Worm (Caenorhabditis elegans) whole organism, L3 larva: ENCODE data around the gene F02A9.7.

Experiments used
- ZK546.5 ChIP-seq: sonication (generic microtip); optimal IDR thresholded peaks from 2 replicates; lab custom pipeline; 2017; ENCODE audit warnings: missing biosample characterization, missing genetic modification characterization
- ama-1 ChIP-seq: fragments of 150-350 bp; optimal IDR thresholded peaks from 2 replicates; lab custom pipeline; 2018
- ceh-82 ChIP-seq: fragments of 150-350 bp; optimal IDR thresholded peaks from 2 replicates; lab custom pipeline; 2014; ENCODE audit warnings: missing biosample characterization, missing genetic modification characterization
- daf-12 ChIP-seq: fragments of 150-350 bp; optimal IDR thresholded peaks from 2 replicates; lab custom pipeline; 2014; ENCODE audit warnings: missing biosample characterization, missing genetic modification reagents, missing genetic modification characterization
- egl-5 ChIP-seq: fragments of 150-350 bp; optimal IDR thresholded peaks from 2 replicates; lab custom pipeline; 2017; ENCODE audit warnings: missing biosample characterization, missing genetic modification reagents, missing genetic modification characterization, inconsistent platforms
- elt-1 ChIP-seq: fragments of 150-350 bp; optimal IDR thresholded peaks from 2 replicates; lab custom pipeline; 2014; ENCODE audit warnings: missing biosample characterization, missing genetic modification characterization
- elt-2 ChIP-seq: sonication (generic microtip); optimal IDR thresholded peaks from 2 replicates; lab custom pipeline; 2016; ENCODE audit warnings: missing genetic modification reagents, mild to moderate bottlenecking, missing genetic modification characterization, missing compliant biosample characterization
- elt-3 ChIP-seq, 3 experiments: fragments of 150-350 bp in 1 of 3; sonication (generic microtip) in 2 of 3; optimal IDR thresholded peaks; 2 replicates in 2 of 3; 4 replicates in 1 of 3; lab custom pipeline; 2014 to 2017; ENCODE audit warnings: missing biosample characterization in 3 of 3, missing genetic modification characterization in 3 of 3
- eor-1 ChIP-seq, 2 experiments: fragments of 150-350 bp; optimal IDR thresholded peaks; 2 replicates each; lab custom pipeline; 2014 to 2018; ENCODE audit warnings: missing biosample characterization in 2 of 2, missing genetic modification characterization in 2 of 2
- fkh-10 ChIP-seq: sonication (generic microtip); optimal IDR thresholded peaks from 2 replicates; lab custom pipeline; 2017; ENCODE audit warnings: missing biosample characterization, missing genetic modification reagents, missing genetic modification characterization
- fos-1 ChIP-seq: fragments of 150-350 bp; optimal IDR thresholded peaks from 2 replicates; lab custom pipeline; 2014; ENCODE audit warnings: missing biosample characterization, missing genetic modification characterization
- jun-1 ChIP-seq: fragments of 150-350 bp; optimal IDR thresholded peaks from 2 replicates; lab custom pipeline; 2014; ENCODE audit warnings: missing biosample characterization, missing genetic modification reagents, missing genetic modification characterization
- lin-15B ChIP-seq: fragments of 150-350 bp; optimal IDR thresholded peaks from 2 replicates; lab custom pipeline; 2014; ENCODE audit warnings: missing biosample characterization, missing genetic modification characterization
- lsy-12 ChIP-seq: sonication (generic microtip); optimal IDR thresholded peaks from 2 replicates; lab custom pipeline; 2016; ENCODE audit warnings: mild to moderate bottlenecking, missing genetic modification characterization, missing compliant biosample characterization
- nfya-1 ChIP-seq: sonication (generic microtip); optimal IDR thresholded peaks from 2 replicates; lab custom pipeline; 2017; ENCODE audit warnings: missing genetic modification characterization, mild to moderate bottlenecking, missing compliant biosample characterization, antibody characterized with exemption, moderate library complexity; ENCODE audit not compliant: insufficient read depth
- nhr-23 ChIP-seq: fragments of 150-350 bp; optimal IDR thresholded peaks from 2 replicates; lab custom pipeline; 2014; ENCODE audit warnings: missing biosample characterization, missing genetic modification reagents, missing genetic modification characterization
- nhr-25 ChIP-seq: sonication (generic microtip); optimal IDR thresholded peaks from 2 replicates; lab custom pipeline; 2017; ENCODE audit warnings: missing biosample characterization, missing genetic modification characterization
- nhr-43 ChIP-seq: sonication (generic microtip); optimal IDR thresholded peaks from 2 replicates; lab custom pipeline; 2016; ENCODE audit warnings: mild to moderate bottlenecking, missing genetic modification characterization, missing compliant biosample characterization; ENCODE audit not compliant: poor library complexity, severe bottlenecking
- nhr-67 ChIP-seq: fragments of 150-350 bp; optimal IDR thresholded peaks from 2 replicates; lab custom pipeline; 2014; ENCODE audit warnings: missing biosample characterization, missing genetic modification characterization
- nhr-76 ChIP-seq: fragments of 150-350 bp; sonication (generic microtip); optimal IDR thresholded peaks from 5 replicates; lab custom pipeline; 2014; ENCODE audit warnings: missing biosample characterization, missing genetic modification characterization
- nhr-77 ChIP-seq: fragments of 150-350 bp; optimal IDR thresholded peaks from 2 replicates; lab custom pipeline; 2014; ENCODE audit warnings: missing biosample characterization, missing genetic modification characterization
- pha-4 ChIP-seq: fragments of 150-350 bp; optimal IDR thresholded peaks from 2 replicates; lab custom pipeline; 2014; ENCODE audit warnings: missing biosample characterization, missing genetic modification reagents, missing genetic modification characterization
- pqm-1 ChIP-seq: fragments of 150-350 bp; optimal IDR thresholded peaks from 2 replicates; lab custom pipeline; 2017; ENCODE audit warnings: missing biosample characterization, missing genetic modification characterization, inconsistent platforms
- sea-2 ChIP-seq: fragments of 150-350 bp; sonication (generic microtip); optimal IDR thresholded peaks from 4 replicates; lab custom pipeline; 2014; ENCODE audit warnings: missing biosample characterization, missing genetic modification reagents, missing genetic modification characterization
- skn-1 ChIP-seq: fragments of 150-350 bp; optimal IDR thresholded peaks from 2 replicates; lab custom pipeline; 2014; ENCODE audit warnings: missing biosample characterization, missing genetic modification characterization
- tbx-2 ChIP-seq: sonication (generic microtip); optimal IDR thresholded peaks from 2 replicates; lab custom pipeline; 2016; ENCODE audit warnings: mild to moderate bottlenecking, missing genetic modification characterization, missing compliant biosample characterization
- unc-62 ChIP-seq: fragments of 150-350 bp; sonication (generic microtip); optimal IDR thresholded peaks from 4 replicates; lab custom pipeline; 2014; ENCODE audit warnings: missing biosample characterization, missing genetic modification reagents, missing genetic modification characterization

F02A9.7 gene

ce11 chrIII:9083118-9083517 is 7.7 kb upstream of the F02A9.7 start:
- TF ChIP-seq pha-4 (tag; lab: Kevin White, UChicago) (no peak), egl-5 (tag; lab: Kevin White, UChicago) (peak; percentile 72), nfya-1 (tag; lab: Kevin White, UChicago) (peak; percentile 15)
- TF ChIP-seq, all 47 proteins: peak for 2

- no peak for TF ChIP-seq fkh-10
- TF ChIP-seq, all 47 proteins: peak for 0
Observed at ce11 chrIII:9081763-9082162, 6.3 kb upstream of the F02A9.7 start, which contains the start of gene far-2. Gene far-2 (plus strand): TSS chrIII:9081828.

- TF ChIP-seq fkh-10 = no peak
- TF ChIP-seq nfya-1 (tag; lab: Kevin White, UChicago) = peak; percentile 31
Observed at ce11 chrIII:9081055-9081454, 5.6 kb upstream of the F02A9.7 start, which contains the start of gene far-1. Gene far-1 (minus strand): TSS chrIII:9081179.

- peak; percentile 5 for TF ChIP-seq ama-1 (lab: Kevin White, UChicago)
- no peak for TF ChIP-seq nhr-23 (tag; lab: Kevin White, UChicago)
- TF ChIP-seq unc-62 (GFP tag; lab: Kevin White, UChicago) = no peak
- TF ChIP-seq egl-5 (tag; lab: Kevin White, UChicago) = peak; percentile 74
- TF ChIP-seq ceh-82 (tag; lab: Kevin White, UChicago) = no peak
- TF ChIP-seq nhr-25 = no peak
- TF ChIP-seq, all 47 proteins: peak for 2
Observed at ce11 chrIII:9080127-9080526, 4.7 kb upstream of the F02A9.7 start.

ce11 chrIII:9077708-9078107 is 2.3 kb upstream of the F02A9.7 start, which contains the start of gene F02A9.1:
Gene F02A9.1 (minus strand): TSS chrIII:9077808.
- TF ChIP-seq ceh-82 (tag; lab: Kevin White, UChicago) = no peak
- TF ChIP-seq ZK546.5 = no peak
- TF ChIP-seq unc-62 (GFP tag; lab: Kevin White, UChicago) = no peak
- TF ChIP-seq elt-1 (tag; lab: Kevin White, UChicago) = no peak
- no peak for TF ChIP-seq elt-3 (tag; optimal IDR thresholded peaks at IDR 0.05; lab: Kevin White, UChicago)
- TF ChIP-seq, all 47 proteins: peak for 0

ce11 chrIII:9072704-9073103 is 2.7 kb downstream of the F02A9.7 start:
- TF ChIP-seq nhr-77 = no peak

ce11 chrIII:9071372-9071771 is 4.1 kb downstream of the F02A9.7 start, which contains the start of gene lin-12:
Gene lin-12 (minus strand): TSS chrIII:9071472.
- TF ChIP-seq skn-1 (tag; lab: Kevin White, UChicago) = no peak
- no peak for TF ChIP-seq nhr-43 (tag; lab: Kevin White, UChicago)
- no peak for TF ChIP-seq fkh-10
- no peak for TF ChIP-seq nhr-76 (tag; lab: Kevin White, UChicago)
- TF ChIP-seq eor-1 (tag; optimal IDR thresholded peaks at IDR 0.05; lab: Kevin White, UChicago) = no peak
- no peak for TF ChIP-seq nhr-67 (tag; lab: Kevin White, UChicago)
- no peak for TF ChIP-seq daf-12 (tag; lab: Kevin White, UChicago)
- TF ChIP-seq jun-1 (tag; lab: Kevin White, UChicago) = no peak
- no peak for TF ChIP-seq unc-62 (GFP tag; lab: Kevin White, UChicago)
- TF ChIP-seq sea-2 (GFP tag; lab: Kevin White, UChicago) = no peak
- TF ChIP-seq elt-3 (tag; optimal IDR thresholded peaks at IDR 0.05; lab: Kevin White, UChicago) = no peak
- TF ChIP-seq lsy-12 (tag; lab: Kevin White, UChicago) = no peak
- no peak for TF ChIP-seq elt-1 (tag; lab: Kevin White, UChicago)
- no peak for TF ChIP-seq fos-1 (tag; lab: Kevin White, UChicago)
- TF ChIP-seq lin-15B (tag; lab: Kevin White, UChicago) = no peak

ce11 chrIII:9069712-9070111 is 5.7 kb downstream of the F02A9.7 start:
- peak; percentile 4 for TF ChIP-seq pqm-1
- TF ChIP-seq tbx-2 (tag; lab: Kevin White, UChicago) = no peak
- peak; percentile 55 for TF ChIP-seq elt-2 (tag; lab: Kevin White, UChicago)
